Worm (Caenorhabditis elegans): ENCODE results near the gene C55A6.4.
"Not testable (repeated sequence)": the region's sequence is repeated elsewhere in the genome, so short reads cannot be mapped to it uniquely, and the experiment has no call there.

Gene C55A6.4

DNA sequence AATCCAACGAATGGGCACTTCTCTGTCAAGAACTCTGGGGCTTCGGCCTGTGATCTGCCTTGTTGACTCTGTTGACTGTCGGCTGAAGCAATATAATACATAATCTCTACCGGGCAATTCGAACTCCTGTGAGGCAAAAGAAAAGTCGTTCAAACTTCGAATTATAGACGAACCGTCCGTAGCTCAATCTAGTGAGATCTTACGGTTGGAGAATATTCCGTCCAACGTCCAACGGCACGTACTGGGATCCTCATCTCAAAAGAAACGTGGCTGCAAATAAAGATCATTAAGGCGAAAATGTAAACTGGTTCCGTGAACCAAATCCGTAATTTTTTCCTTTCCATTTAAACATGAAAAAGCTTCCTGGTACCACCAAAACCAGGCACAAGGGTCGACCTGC, 37.0 kb downstream of the C55A6.4 start, which contains the start of gene T11F9.14:
T11F9.14 (minus strand) TSS at position 101 of the 400 bp plus-strand sequence.
- TF ChIP-seq tbx-7, hlh-8, fax-1 (tag; optimal IDR thresholded peaks at IDR 0.05): not testable (repeated sequence)

DNA sequence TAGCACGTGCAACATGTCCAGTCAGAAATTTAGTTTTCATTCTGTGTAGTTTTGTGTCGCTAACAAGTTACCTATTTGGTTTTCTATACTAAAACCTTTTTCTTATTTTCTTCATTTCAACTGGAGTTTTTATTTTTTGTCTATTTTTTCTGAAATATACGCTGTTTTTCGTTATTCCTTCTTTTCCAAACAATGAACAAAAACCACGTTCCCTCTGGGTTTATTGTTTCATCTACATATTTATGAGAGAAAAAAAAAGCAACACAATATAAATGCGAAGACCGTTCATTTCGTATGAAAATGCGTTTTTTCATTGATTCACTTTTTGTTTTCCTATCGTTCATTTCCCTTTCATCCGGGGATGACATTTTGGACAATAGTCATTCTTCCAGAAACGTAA, 38.3 kb downstream of the C55A6.4 start, which contains the start of gene T11F9.22:
T11F9.22 (plus strand) TSS at position 301 of the 400 bp plus-strand sequence.
- TF ChIP-seq ceh-30 (tag; optimal IDR thresholded peaks at IDR 0.05) (no peak), Y22D7AL.16 (tag; optimal IDR thresholded peaks at IDR 0.05) (no peak), eyg-1 (tag; optimal IDR thresholded peaks at IDR 0.05) (no peak), dve-1 (tag; optimal IDR thresholded peaks at IDR 0.05) (no peak), fax-1 (tag; optimal IDR thresholded peaks at IDR 0.05) (no peak), pat-9 (tag; optimal IDR thresholded peaks at IDR 0.05) (no peak), ceh-24 (tag; optimal IDR thresholded peaks at IDR 0.05) (no peak), nhr-232 (tag; optimal IDR thresholded peaks at IDR 0.05) (no peak), tbx-2 (tag; optimal IDR thresholded peaks at IDR 0.05) (no peak), dmd-4 (tag; optimal IDR thresholded peaks at IDR 0.05; ENCODE audit: borderline replicate concordance) (no peak), ceh-19 (GFP tag; optimal IDR thresholded peaks at IDR 0.05) (no peak), nhr-11 (tag; optimal IDR thresholded peaks at IDR 0.05) (no peak), che-1 (tag; optimal IDR thresholded peaks at IDR 0.05) (no peak), ceh-6 (GFP tag; optimal IDR thresholded peaks at IDR 0.05) (no peak), ceh-48 (tag; optimal IDR thresholded peaks at IDR 0.05) (no peak), ceh-14 (tag; optimal IDR thresholded peaks at IDR 0.05) (no peak), ceh-45 (GFP tag; IDR thresholded peaks at IDR 0.05) (no peak)

DNA sequence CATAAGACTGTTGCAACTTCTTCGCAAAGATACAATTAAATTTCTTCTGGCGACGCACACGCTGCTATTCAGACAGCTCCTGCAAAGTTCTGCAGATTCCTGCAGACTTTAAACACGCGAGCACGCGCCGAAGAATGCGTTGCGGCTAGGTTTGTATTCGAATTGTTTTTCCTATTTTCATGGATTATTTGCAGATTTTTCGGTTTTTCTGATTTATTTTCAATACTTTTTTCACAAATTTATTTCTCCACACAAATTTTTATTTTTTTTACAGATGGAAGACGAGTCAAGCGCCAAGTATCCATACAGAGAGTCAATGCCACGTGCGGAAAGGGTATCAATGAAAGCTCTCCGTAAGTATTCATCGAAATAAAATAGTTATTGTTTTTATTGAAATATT, 42.1 kb downstream of the C55A6.4 start, which contains the start of gene T11F9.7:
T11F9.7 (plus strand) TSS at position 301 of the 400 bp plus-strand sequence.
- not testable (repeated sequence) for TF ChIP-seq ceh-34, ceh-30, C08G9.2 (tag; optimal IDR thresholded peaks at IDR 0.05)

- TF ChIP-seq elt-2 (tag; optimal IDR thresholded peaks at IDR 0.05) (no peak), hlh-13 (GFP tag; optimal IDR thresholded peaks at IDR 0.05) (no peak), ceh-31 (tag; optimal IDR thresholded peaks at IDR 0.05) (no peak), pag-3 (tag; optimal IDR thresholded peaks at IDR 0.05; ENCODE audit: borderline replicate concordance) (no peak), hlh-30 (tag; optimal IDR thresholded peaks at IDR 0.05; ENCODE audit: insufficient read depth) (no peak), tbx-2 (tag; optimal IDR thresholded peaks at IDR 0.05) (no peak), ceh-30 (tag; optimal IDR thresholded peaks at IDR 0.05) (no peak), ttx-3 (tag; optimal IDR thresholded peaks at IDR 0.05) (no peak), F13H6.1 (tag; optimal IDR thresholded peaks at IDR 0.05) (no peak), pax-1 (tag; optimal IDR thresholded peaks at IDR 0.05) (no peak), fkh-6 (tag; optimal IDR thresholded peaks at IDR 0.05) (no peak), pat-9 (tag; optimal IDR thresholded peaks at IDR 0.05) (no peak), C08G9.2 (tag; optimal IDR thresholded peaks at IDR 0.05) (no peak), Y22D7AL.16 (tag; optimal IDR thresholded peaks at IDR 0.05) (no peak), zip-5 (tag; optimal IDR thresholded peaks at IDR 0.05) (no peak), ceh-9 (tag; optimal IDR thresholded peaks at IDR 0.05) (no peak), che-1 (tag; optimal IDR thresholded peaks at IDR 0.05) (no peak), eyg-1 (tag; optimal IDR thresholded peaks at IDR 0.05) (no peak), sox-2 (GFP tag; IDR thresholded peaks at IDR 0.05) (no peak)
These were observed 43.3 kb downstream of the C55A6.4 start, which contains the start of gene nas-22 for ce11 chrV:11474399-11474798. TSS of gene nas-22 (plus strand) at chrV:11474699.

- no peak for TF ChIP-seq gmeb-2 (tag; optimal IDR thresholded peaks at IDR 0.05)
- no peak for TF ChIP-seq sdc-2 (tag; optimal IDR thresholded peaks at IDR 0.05)
- TF ChIP-seq ceh-19 (GFP tag; optimal IDR thresholded peaks at IDR 0.05): no peak
- TF ChIP-seq unc-3 (GFP tag; conservative IDR thresholded peaks at IDR 0.05): no peak
- TF ChIP-seq unc-3 (tag; optimal IDR thresholded peaks at IDR 0.05): no peak
- TF ChIP-seq fax-1 (tag; optimal IDR thresholded peaks at IDR 0.05): no peak
- no peak for TF ChIP-seq pros-1 (tag; optimal IDR thresholded peaks at IDR 0.05)
- TF ChIP-seq nfya-1 (tag; optimal IDR thresholded peaks at IDR 0.05): no peak
- TF ChIP-seq rnt-1 (tag; optimal IDR thresholded peaks at IDR 0.05): no peak
- no peak for TF ChIP-seq hlh-30 (tag; optimal IDR thresholded peaks at IDR 0.05; ENCODE audit: insufficient read depth)
- TF ChIP-seq pha-2 (tag; optimal IDR thresholded peaks at IDR 0.05): no peak
- no peak for TF ChIP-seq ceh-34 (tag; optimal IDR thresholded peaks at IDR 0.05)
- TF ChIP-seq fkh-10 (GFP tag; optimal IDR thresholded peaks at IDR 0.05): no peak
- TF ChIP-seq Y22D7AL.16 (tag; optimal IDR thresholded peaks at IDR 0.05): no peak
- TF ChIP-seq ceh-22 (tag; optimal IDR thresholded peaks at IDR 0.05): no peak
- TF ChIP-seq zip-5 (tag; optimal IDR thresholded peaks at IDR 0.05): no peak
- no peak for TF ChIP-seq madf-2 (tag; optimal IDR thresholded peaks at IDR 0.05)
- no peak for TF ChIP-seq odd-2 (tag; optimal IDR thresholded peaks at IDR 0.05)
These were observed 45.5 kb downstream of the C55A6.4 start, which contains the start of the genes nas-20 and nas-21 for ce11 chrV:11472209-11472608. TSS of gene nas-20 (minus strand) at chrV:11472309. TSS of gene nas-21 (plus strand) at chrV:11472564.
